Fruit fly (Drosophila melanogaster) whole organism, prepupa: ENCODE measurements around the gene CG14036.
A peak's percentile ranks its signal among the peaks of the same experiment; 100 is the strongest.

ENCODE experiments used
- Blimp-1 ChIP-seq: fragments of 200-800 bp; sonication (Bioruptor generic); optimal IDR thresholded peaks from 3 replicates; lab custom pipeline; 2017; ENCODE audit warnings: missing biosample characterization, missing genetic modification characterization, mild to moderate bottlenecking, moderate library complexity, missing genetic modification reagents
- CG10631 ChIP-seq: fragments of 200-800 bp; sonication (Bioruptor generic); optimal IDR thresholded peaks from 2 replicates; lab custom pipeline; 2016; ENCODE audit warnings: missing biosample characterization, missing genetic modification characterization
- CG10669 ChIP-seq: fragments of 200-800 bp; sonication (Bioruptor generic); optimal IDR thresholded peaks from 3 replicates; lab custom pipeline; 2018; ENCODE audit warnings: missing biosample characterization, mild to moderate bottlenecking, missing genetic modification characterization, moderate library complexity
- CG11294 ChIP-seq: fragments of 200-800 bp; sonication (Bioruptor generic); IDR thresholded peaks from 2 replicates; pipeline ENCODE4 v1.3.6; 2022; ENCODE audit warnings: missing biosample characterization, missing genetic modification characterization
- CG11762 ChIP-seq: fragments of 200-800 bp; sonication (Bioruptor generic); optimal IDR thresholded peaks from 3 replicates; lab custom pipeline; 2016; ENCODE audit warnings: missing biosample characterization, missing genetic modification characterization; ENCODE audit not compliant: insufficient read depth
- CG11902 ChIP-seq: fragments of 200-800 bp; sonication (Bioruptor generic); optimal IDR thresholded peaks from 3 replicates; lab custom pipeline; 2016; ENCODE audit warnings: missing biosample characterization, missing genetic modification characterization
- CG15336 ChIP-seq: fragments of 200-800 bp; sonication (Bioruptor generic); IDR thresholded peaks from 2 replicates; pipeline ENCODE4 v1.3.6; 2022; ENCODE audit warnings: missing biosample characterization, missing genetic modification characterization
- CG1621 ChIP-seq: fragments of 200-800 bp; sonication (Bioruptor generic); optimal IDR thresholded peaks from 3 replicates; lab custom pipeline; 2018; ENCODE audit warnings: missing biosample characterization, mild to moderate bottlenecking, missing genetic modification characterization
- CG16779 ChIP-seq: fragments of 200-800 bp; sonication (Bioruptor generic); optimal IDR thresholded peaks from 3 replicates; lab custom pipeline; 2017; ENCODE audit warnings: missing biosample characterization, mild to moderate bottlenecking, missing genetic modification characterization
- CG3032 ChIP-seq: fragments of 200-800 bp; optimal IDR thresholded peaks from 2 replicates; lab custom pipeline; 2019; ENCODE audit warnings: missing biosample characterization, mild to moderate bottlenecking, missing genetic modification characterization, moderate library complexity
- CG32006 ChIP-seq: fragments of 200-800 bp; sonication (Bioruptor generic); optimal IDR thresholded peaks from 3 replicates; lab custom pipeline; 2017; ENCODE audit warnings: missing biosample characterization, mild to moderate bottlenecking, missing genetic modification characterization
- CG3919 ChIP-seq: fragments of 200-800 bp; sonication (Bioruptor generic); optimal IDR thresholded peaks from 3 replicates; lab custom pipeline; 2016; ENCODE audit warnings: missing biosample characterization, missing genetic modification characterization
- CG4318 ChIP-seq: fragments of 200-800 bp; sonication (Bioruptor generic); optimal IDR thresholded peaks from 3 replicates; lab custom pipeline; 2017; ENCODE audit warnings: missing biosample characterization, mild to moderate bottlenecking, missing genetic modification characterization
- CG6163 ChIP-seq: fragments of 200-800 bp; sonication (Bioruptor generic); IDR thresholded peaks from 3 replicates; pipeline ENCODE4 v1.3.6; 2022; ENCODE audit warnings: missing biosample characterization, missing genetic modification characterization
- CG6276 ChIP-seq: fragments of 200-800 bp; sonication (Bioruptor generic); optimal IDR thresholded peaks from 2 replicates; lab custom pipeline; 2017; ENCODE audit warnings: missing biosample characterization, mild to moderate bottlenecking, missing genetic modification characterization
- CG6792 ChIP-seq: fragments of 200-800 bp; sonication (Bioruptor generic); optimal IDR thresholded peaks from 3 replicates; lab custom pipeline; 2016; ENCODE audit warnings: missing biosample characterization, missing genetic modification characterization
- CG6808 ChIP-seq: fragments of 200-800 bp; sonication (Bioruptor generic); optimal IDR thresholded peaks from 3 replicates; lab custom pipeline; 2017; ENCODE audit warnings: missing biosample characterization, missing genetic modification characterization, mild to moderate bottlenecking, moderate library complexity, missing genetic modification reagents
- CG6854 ChIP-seq: fragments of 200-800 bp; sonication (Bioruptor generic); optimal IDR thresholded peaks from 2 replicates; lab custom pipeline; 2017; ENCODE audit warnings: missing biosample characterization, mild to moderate bottlenecking, missing genetic modification characterization
- CG7368 ChIP-seq: fragments of 200-800 bp; sonication (Bioruptor generic); optimal IDR thresholded peaks from 3 replicates; lab custom pipeline; 2016; ENCODE audit warnings: missing biosample characterization, missing genetic modification characterization
- CG8119 ChIP-seq: fragments of 200-800 bp; sonication (Bioruptor generic); IDR thresholded peaks from 3 replicates; pipeline ENCODE4 v1.3.6; 2022; ENCODE audit warnings: missing biosample characterization, missing genetic modification characterization
- CG8319 ChIP-seq: fragments of 200-800 bp; sonication (Bioruptor generic); optimal IDR thresholded peaks from 3 replicates; lab custom pipeline; 2016; ENCODE audit warnings: missing biosample characterization, missing genetic modification characterization
- CG8632 ChIP-seq: fragments of 200-800 bp; sonication (Bioruptor generic); optimal IDR thresholded peaks from 3 replicates; lab custom pipeline; 2016; ENCODE audit warnings: missing biosample characterization, missing genetic modification characterization
- CG9139 ChIP-seq: fragments of 200-800 bp; sonication (Bioruptor generic); optimal IDR thresholded peaks from 3 replicates; lab custom pipeline; 2017; ENCODE audit warnings: missing biosample characterization, mild to moderate bottlenecking, missing genetic modification characterization
- Eip75B ChIP-seq: fragments of 200-800 bp; sonication (Bioruptor generic); optimal IDR thresholded peaks from 3 replicates; lab custom pipeline; 2016; ENCODE audit warnings: missing biosample characterization, missing genetic modification characterization
- Eip78C ChIP-seq: fragments of 200-800 bp; sonication (Bioruptor generic); peaks from one replicate; lab custom pipeline; 2016; ENCODE audit warnings: missing biosample characterization, missing genetic modification characterization
- Ets96B ChIP-seq: fragments of 200-800 bp; optimal IDR thresholded peaks from 2 replicates; lab custom pipeline; 2019; ENCODE audit warnings: missing biosample characterization, mild to moderate bottlenecking, missing genetic modification characterization, moderate library complexity
- Hr39 ChIP-seq: fragments of 200-800 bp; sonication (Bioruptor generic); optimal IDR thresholded peaks from 2 replicates; lab custom pipeline; 2016; ENCODE audit warnings: missing biosample characterization, missing genetic modification characterization
- Hr4 ChIP-seq: fragments of 200-800 bp; sonication (Bioruptor generic); optimal IDR thresholded peaks from 3 replicates; lab custom pipeline; 2016; ENCODE audit warnings: missing biosample characterization, missing genetic modification characterization
- OdsH ChIP-seq: fragments of 200-800 bp; sonication (Bioruptor generic); optimal IDR thresholded peaks from 3 replicates; lab custom pipeline; 2016; ENCODE audit warnings: missing biosample characterization, missing genetic modification characterization
- Sox102F ChIP-seq: fragments of 200-800 bp; sonication (Bioruptor generic); optimal IDR thresholded peaks from 2 replicates; lab custom pipeline; 2016; ENCODE audit warnings: missing biosample characterization, mild to moderate bottlenecking, missing genetic modification characterization
- Sox14 ChIP-seq: fragments of 200-800 bp; sonication (Bioruptor generic); optimal IDR thresholded peaks from 3 replicates; lab custom pipeline; 2016; ENCODE audit warnings: missing biosample characterization, missing genetic modification characterization
- achi ChIP-seq: fragments of 200-800 bp; sonication (Bioruptor generic); optimal IDR thresholded peaks from 3 replicates; lab custom pipeline; 2016; ENCODE audit warnings: missing biosample characterization, missing genetic modification characterization
- acj6 ChIP-seq: fragments of 200-800 bp; sonication (Bioruptor generic); optimal IDR thresholded peaks from 3 replicates; lab custom pipeline; 2016; ENCODE audit warnings: missing biosample characterization, missing genetic modification characterization
- dac ChIP-seq: fragments of 200-800 bp; sonication (Bioruptor generic); optimal IDR thresholded peaks from 2 replicates; lab custom pipeline; 2017; ENCODE audit warnings: missing biosample characterization, mild to moderate bottlenecking, missing genetic modification characterization
- dsx ChIP-seq: fragments of 200-800 bp; optimal IDR thresholded peaks from 3 replicates; lab custom pipeline; 2019; ENCODE audit warnings: missing biosample characterization, mild to moderate bottlenecking, missing genetic modification characterization, moderate library complexity; ENCODE audit not compliant: poor library complexity, severe bottlenecking
- eg ChIP-seq: fragments of 200-800 bp; sonication (Bioruptor generic); IDR thresholded peaks from 3 replicates; pipeline ENCODE4 v1.3.6; 2022; ENCODE audit warnings: missing biosample characterization, missing genetic modification characterization
- esn ChIP-seq: fragments of 200-800 bp; sonication (Bioruptor generic); optimal IDR thresholded peaks from 2 replicates; lab custom pipeline; 2016; ENCODE audit warnings: missing biosample characterization, mild to moderate bottlenecking, missing genetic modification characterization, moderate library complexity
- fd59A ChIP-seq: fragments of 200-800 bp; sonication (Bioruptor generic); optimal IDR thresholded peaks from 2 replicates; lab custom pipeline; 2017; ENCODE audit warnings: missing biosample characterization, mild to moderate bottlenecking, missing genetic modification characterization, missing genetic modification reagents
- fkh ChIP-seq: fragments of 200-800 bp; sonication (Bioruptor generic); optimal IDR thresholded peaks from 3 replicates; lab custom pipeline; 2017; ENCODE audit warnings: missing biosample characterization, mild to moderate bottlenecking, missing genetic modification characterization, moderate library complexity
- lz ChIP-seq: fragments of 200-800 bp; sonication (Bioruptor generic); optimal IDR thresholded peaks from 3 replicates; lab custom pipeline; 2016; ENCODE audit warnings: missing biosample characterization, missing genetic modification characterization
- net ChIP-seq: fragments of 200-800 bp; sonication (Bioruptor generic); optimal IDR thresholded peaks from 3 replicates; lab custom pipeline; 2016; ENCODE audit warnings: missing biosample characterization, missing genetic modification characterization
- pdm3 ChIP-seq: fragments of 200-800 bp; sonication (Bioruptor generic); optimal IDR thresholded peaks from 3 replicates; lab custom pipeline; 2016; ENCODE audit warnings: missing biosample characterization, missing genetic modification characterization
- salr ChIP-seq, 2 experiments: fragments of 200-800 bp; sonication (Bioruptor generic); optimal IDR thresholded peaks; 3 replicates each; lab custom pipeline; 2016 to 2018; ENCODE audit warnings: missing biosample characterization in 2 of 2, missing genetic modification characterization in 2 of 2, mild to moderate bottlenecking in 1 of 2
- spab ChIP-seq: fragments of 200-800 bp; sonication (Bioruptor generic); optimal IDR thresholded peaks from 2 replicates; lab custom pipeline; 2017; ENCODE audit warnings: missing biosample characterization, mild to moderate bottlenecking, missing genetic modification characterization, missing genetic modification reagents
- ss ChIP-seq, 2 experiments: fragments of 200-800 bp; sonication (Bioruptor generic); optimal IDR thresholded peaks; 2 replicates in 1 of 2; 3 replicates in 1 of 2; lab custom pipeline; 2017 to 2018; ENCODE audit warnings: mild to moderate bottlenecking in 2 of 2, missing biosample characterization in 2 of 2, missing genetic modification characterization in 2 of 2, moderate library complexity in 1 of 2
- topi ChIP-seq: fragments of 200-800 bp; sonication (Bioruptor generic); optimal IDR thresholded peaks from 3 replicates; lab custom pipeline; 2016; ENCODE audit warnings: missing biosample characterization, missing genetic modification characterization

The CG14036 gene

dm6 chr2L:5092145-5092544 lies 37.3 kb upstream of the CG14036 start (continued):
- TF ChIP-seq CG11902 (GFP tag; lab: Kevin White, UChicago): peak; percentile 26
- TF ChIP-seq CG9139 (GFP tag; lab: Kevin White, UChicago): no peak
- peak; percentile 3 for TF ChIP-seq CG3032 (tag; lab: Kevin White, UChicago)
- peak; percentile 20 for TF ChIP-seq Hr4 (GFP tag; lab: Kevin White, UChicago)
- TF ChIP-seq CG8319: no peak
- peak; percentile 38 for TF ChIP-seq esn (GFP tag; lab: Kevin White, UChicago)
- TF ChIP-seq CG6808 (GFP tag; lab: Kevin White, UChicago): peak; percentile 29
- peak; percentile 14 for TF ChIP-seq fd59A (GFP tag; lab: Kevin White, UChicago)
- TF ChIP-seq topi (GFP tag; lab: Kevin White, UChicago): no peak

- TF ChIP-seq CG3032 (tag; lab: Kevin White, UChicago) (peak; percentile 41), Ets96B (tag; lab: Kevin White, UChicago) (no peak), CG7368 (no peak), CG8319 (no peak), Sox14 (GFP tag; lab: Kevin White, UChicago) (peak; percentile 17), CG10669 (GFP tag; lab: Kevin White, UChicago) (peak; percentile 40), CG4318 (no peak), CG15336 (GFP tag; lab: Robert Waterston, UW) (peak; percentile 64), Sox102F (GFP tag; lab: Kevin White, UChicago) (no peak), CG32006 (peak; percentile 77), dsx (GFP tag; lab: Kevin White, UChicago) (no peak), pdm3 (GFP tag; lab: Kevin White, UChicago) (peak; percentile 42), Eip78C (peak; percentile 72), Hr39 (GFP tag; lab: Kevin White, UChicago) (no peak), Blimp-1 (GFP tag; lab: Kevin White, UChicago) (no peak), lz (GFP tag; lab: Kevin White, UChicago) (peak; percentile 2), CG6276 (GFP tag; lab: Kevin White, UChicago) (peak; percentile 24), CG11902 (GFP tag; lab: Kevin White, UChicago) (no peak), CG6792 (peak; percentile 23), acj6 (peak; percentile 46), topi (GFP tag; lab: Kevin White, UChicago) (peak; percentile 12), achi (GFP tag; lab: Kevin White, UChicago) (peak; percentile 43), CG8632 (GFP tag; lab: Kevin White, UChicago) (peak; percentile 35), eg (peak; percentile 70; the same call in 2 of the 3 replicates), OdsH (GFP tag; lab: Kevin White, UChicago) (peak; percentile 41), ss (GFP tag; optimal IDR thresholded peaks at IDR 0.05; lab: Kevin White, UChicago) (no peak), CG6163 (GFP tag; lab: Robert Waterston, UW) (0 out of 3 replicates have a peak, but pooled peaks have one; percentile 32), CG11762 (GFP tag; lab: Kevin White, UChicago) (no peak), Eip75B (GFP tag; lab: Kevin White, UChicago) (peak; percentile 27), CG3919 (GFP tag; lab: Kevin White, UChicago) (peak; percentile 9), CG10631 (GFP tag; lab: Kevin White, UChicago) (peak; percentile 39), fkh (GFP tag; lab: Kevin White, UChicago) (no peak), dac (GFP tag; lab: Kevin White, UChicago) (peak; percentile 30), net (GFP tag; lab: Kevin White, UChicago) (peak; percentile 26), CG16779 (tag; lab: Kevin White, UChicago) (peak; percentile 18), fd59A (GFP tag; lab: Kevin White, UChicago) (peak; percentile 4), CG11294 (GFP tag; lab: Robert Waterston, UW) (peak; percentile 16; the same call in 1 of the 2 replicates), CG8119 (GFP tag; lab: Robert Waterston, UW) (peak; percentile 65), spab (GFP tag; lab: Kevin White, UChicago) (peak; percentile 18), esn (GFP tag; lab: Kevin White, UChicago) (peak; percentile 21), salr (GFP tag; optimal IDR thresholded peaks at IDR 0.05; lab: Kevin White, UChicago) (peak in 1 of 2 experiments; percentile 46), CG1621 (tag; lab: Kevin White, UChicago) (peak; percentile 21), CG6854 (no peak)
Measured at dm6 chr2L:5090352-5090751, 35.5 kb upstream of the CG14036 start.
